Fruit fly (Drosophila melanogaster): ENCODE measurements around the gene Ski6.

Ski6 gene

dm6 chr2L:13244759-13245308 is 22.6 kb upstream of the Ski6 start:
- peak; percentile 69; the same call in 1 of the 3 replicates for TF ChIP-seq CG2199 (GFP tag; IDR thresholded peaks at IDR 0.05)
- no peak for TF ChIP-seq br (optimal IDR thresholded peaks at IDR 0.05)
- no peak for TF ChIP-seq CG4328 (GFP tag; optimal IDR thresholded peaks at IDR 0.05)
- no peak for TF ChIP-seq tna (GFP tag; IDR thresholded peaks at IDR 0.05; ENCODE audit: partially characterized antibody)
- TF ChIP-seq gt (GFP tag; IDR thresholded peaks at IDR 0.05) = no peak
- no peak for TF ChIP-seq CG1647 (GFP tag; optimal IDR thresholded peaks at IDR 0.05)
- peak; percentile 95 for TF ChIP-seq pros (GFP tag; optimal IDR thresholded peaks at IDR 0.05)
- no peak for TF ChIP-seq CG4854 (GFP tag; optimal IDR thresholded peaks at IDR 0.05)
- TF ChIP-seq CG17328 (GFP tag; IDR thresholded peaks at IDR 0.05) = 0 out of 2 replicates have a peak, but pooled peaks have one; percentile 14
- peak; percentile 10 for TF ChIP-seq zen (tag; optimal IDR thresholded peaks at IDR 0.05)
- TF ChIP-seq sens (GFP tag) = peak; percentile 81
- no peak for TF ChIP-seq fd3F (GFP tag; optimal IDR thresholded peaks at IDR 0.05)
- TF ChIP-seq nau (GFP tag; optimal IDR thresholded peaks at IDR 0.05) = no peak
- peak; percentile 60 for TF ChIP-seq Med (GFP tag)
- TF ChIP-seq Hr39 (optimal IDR thresholded peaks at IDR 0.05) = no peak

dm6 chr2L:13239689-13240088 is 17.5 kb upstream of the Ski6 start, which contains the start of gene Jhbp13:
Gene Jhbp13 (plus strand): TSS chr2L:13239989.
- TF ChIP-seq pnt (GFP tag; optimal IDR thresholded peaks at IDR 0.05) (no peak), lbe (GFP tag; optimal IDR thresholded peaks at IDR 0.05) (no peak), fu2 (GFP tag; optimal IDR thresholded peaks at IDR 0.05) (no peak), cwo (GFP tag; optimal IDR thresholded peaks at IDR 0.05) (no peak), CG3407 (GFP tag; optimal IDR thresholded peaks at IDR 0.05) (no peak), klu (GFP tag; IDR thresholded peaks at IDR 0.05) (no peak)

DNA sequence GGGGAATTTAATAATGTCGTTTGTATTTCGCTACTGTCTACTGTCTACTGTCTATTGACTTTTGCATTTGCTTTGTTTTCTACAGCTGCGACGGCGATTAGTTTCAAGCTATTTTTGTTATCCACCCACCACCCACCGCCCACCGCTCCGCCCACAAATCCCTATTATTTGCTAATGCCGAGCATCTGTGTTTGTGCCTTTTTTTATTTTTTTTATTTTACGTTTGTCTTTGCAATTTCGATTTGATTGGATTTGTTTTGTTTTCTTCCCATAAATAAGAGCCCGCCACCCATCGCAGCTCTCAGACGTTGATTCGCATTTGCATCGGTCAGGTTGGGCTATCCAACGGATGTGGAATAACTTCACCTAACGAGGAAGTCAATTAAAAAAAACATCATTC is 14.0 kb upstream of the Ski6 start, which contains the start of gene Jhbp14:
Gene Jhbp14, plus strand, starts transcription at position 301 of the 400 bp plus-strand sequence.
- TF ChIP-seq eyg (GFP tag; optimal IDR thresholded peaks at IDR 0.05) (no peak), CG13624 (GFP tag; optimal IDR thresholded peaks at IDR 0.05) (no peak), Rx (GFP tag; IDR thresholded peaks at IDR 0.05) (no peak), CG14050 (GFP tag; IDR thresholded peaks at IDR 0.05) (no peak), CG10565 (GFP tag; optimal IDR thresholded peaks at IDR 0.05) (no peak), CG1792 (GFP tag; optimal IDR thresholded peaks at IDR 0.05) (no peak), jigr1 (GFP tag; IDR thresholded peaks at IDR 0.05) (no peak), rib (GFP tag; IDR thresholded peaks at IDR 0.05) (no peak), CG10543 (GFP tag; optimal IDR thresholded peaks at IDR 0.05) (no peak), cas (GFP tag; IDR thresholded peaks at IDR 0.05) (no peak), Xbp1 (GFP tag; optimal IDR thresholded peaks at IDR 0.05) (no peak), tup (GFP tag; optimal IDR thresholded peaks at IDR 0.05) (no peak), ap (GFP tag; IDR thresholded peaks at IDR 0.05) (no peak), hkb (optimal IDR thresholded peaks at IDR 0.05) (no peak), hkb (GFP tag; IDR thresholded peaks at IDR 0.05) (no peak), CHES-1-like (GFP tag; optimal IDR thresholded peaks at IDR 0.05) (no peak), dan (GFP tag; IDR thresholded peaks at IDR 0.05) (no peak)

Measured in whole organism, embryonic.